Worm (Caenorhabditis elegans) whole organism, L3 larva: ENCODE measurements around the gene sri-48.
A peak's percentile ranks its signal among the peaks of the same experiment; 100 is the strongest.

Experiments used
- R02D3.7 ChIP-seq: fragments of 150-350 bp; optimal IDR thresholded peaks from 2 replicates; lab custom pipeline; 2014; ENCODE audit warnings: missing biosample characterization, missing genetic modification characterization
- ZK546.5 ChIP-seq: sonication (generic microtip); optimal IDR thresholded peaks from 2 replicates; lab custom pipeline; 2017; ENCODE audit warnings: missing biosample characterization, missing genetic modification characterization
- aly-2 ChIP-seq: fragments of 150-350 bp; optimal IDR thresholded peaks from 2 replicates; lab custom pipeline; 2014; ENCODE audit warnings: missing biosample characterization, missing genetic modification characterization
- ceh-16 ChIP-seq: sonication (generic microtip); optimal IDR thresholded peaks from 2 replicates; lab custom pipeline; 2017; ENCODE audit warnings: missing biosample characterization, missing genetic modification characterization
- ceh-9 ChIP-seq: sonication (generic microtip); optimal IDR thresholded peaks from 2 replicates; lab custom pipeline; 2018; ENCODE audit warnings: missing biosample characterization, missing genetic modification characterization
- egl-27 ChIP-seq: sonication (generic microtip); optimal IDR thresholded peaks from 4 replicates; lab custom pipeline; 2017; ENCODE audit warnings: missing biosample characterization, missing genetic modification reagents, missing genetic modification characterization
- elt-2 ChIP-seq: sonication (generic microtip); optimal IDR thresholded peaks from 2 replicates; lab custom pipeline; 2016; ENCODE audit warnings: missing genetic modification reagents, mild to moderate bottlenecking, missing genetic modification characterization, missing compliant biosample characterization
- fkh-10 ChIP-seq: sonication (generic microtip); optimal IDR thresholded peaks from 2 replicates; lab custom pipeline; 2017; ENCODE audit warnings: missing biosample characterization, missing genetic modification reagents, missing genetic modification characterization
- fkh-2 ChIP-seq: fragments of 150-350 bp; optimal IDR thresholded peaks from 2 replicates; lab custom pipeline; 2014; ENCODE audit warnings: missing biosample characterization, missing genetic modification reagents, missing genetic modification characterization
- mdl-1 ChIP-seq: fragments of 150-350 bp; optimal IDR thresholded peaks from 2 replicates; lab custom pipeline; 2014; ENCODE audit warnings: missing biosample characterization, missing genetic modification characterization
- mml-1 ChIP-seq: fragments of 150-350 bp; sonication (generic microtip); optimal IDR thresholded peaks from 3 replicates; lab custom pipeline; 2014; ENCODE audit warnings: missing biosample characterization, missing genetic modification characterization
- nfya-1 ChIP-seq: sonication (generic microtip); optimal IDR thresholded peaks from 2 replicates; lab custom pipeline; 2017; ENCODE audit warnings: missing genetic modification characterization, mild to moderate bottlenecking, missing compliant biosample characterization, antibody characterized with exemption, moderate library complexity; ENCODE audit not compliant: insufficient read depth
- nhr-12 ChIP-seq: fragments of 150-350 bp; optimal IDR thresholded peaks from 2 replicates; lab custom pipeline; 2014; ENCODE audit warnings: missing biosample characterization, missing genetic modification characterization
- nhr-23 ChIP-seq: fragments of 150-350 bp; optimal IDR thresholded peaks from 2 replicates; lab custom pipeline; 2014; ENCODE audit warnings: missing biosample characterization, missing genetic modification reagents, missing genetic modification characterization
- nhr-28 ChIP-seq: fragments of 150-350 bp; optimal IDR thresholded peaks from 2 replicates; lab custom pipeline; 2014; ENCODE audit warnings: missing biosample characterization, missing genetic modification characterization
- nhr-43 ChIP-seq: sonication (generic microtip); optimal IDR thresholded peaks from 2 replicates; lab custom pipeline; 2016; ENCODE audit warnings: mild to moderate bottlenecking, missing genetic modification characterization, missing compliant biosample characterization; ENCODE audit not compliant: poor library complexity, severe bottlenecking
- nhr-67 ChIP-seq: fragments of 150-350 bp; optimal IDR thresholded peaks from 2 replicates; lab custom pipeline; 2014; ENCODE audit warnings: missing biosample characterization, missing genetic modification characterization
- nhr-76 ChIP-seq: fragments of 150-350 bp; sonication (generic microtip); optimal IDR thresholded peaks from 5 replicates; lab custom pipeline; 2014; ENCODE audit warnings: missing biosample characterization, missing genetic modification characterization
- nhr-77 ChIP-seq: fragments of 150-350 bp; optimal IDR thresholded peaks from 2 replicates; lab custom pipeline; 2014; ENCODE audit warnings: missing biosample characterization, missing genetic modification characterization
- pha-4 ChIP-seq: fragments of 150-350 bp; optimal IDR thresholded peaks from 2 replicates; lab custom pipeline; 2014; ENCODE audit warnings: missing biosample characterization, missing genetic modification reagents, missing genetic modification characterization
- pqm-1 ChIP-seq: fragments of 150-350 bp; optimal IDR thresholded peaks from 2 replicates; lab custom pipeline; 2017; ENCODE audit warnings: missing biosample characterization, missing genetic modification characterization, inconsistent platforms
- sea-2 ChIP-seq: fragments of 150-350 bp; sonication (generic microtip); optimal IDR thresholded peaks from 4 replicates; lab custom pipeline; 2014; ENCODE audit warnings: missing biosample characterization, missing genetic modification reagents, missing genetic modification characterization
- skn-1 ChIP-seq: fragments of 150-350 bp; optimal IDR thresholded peaks from 2 replicates; lab custom pipeline; 2014; ENCODE audit warnings: missing biosample characterization, missing genetic modification characterization
- snpc-4 ChIP-seq: fragments of 150-350 bp; optimal IDR thresholded peaks from 2 replicates; lab custom pipeline; 2014; ENCODE audit warnings: missing biosample characterization, missing genetic modification characterization
- tbx-2 ChIP-seq: sonication (generic microtip); optimal IDR thresholded peaks from 2 replicates; lab custom pipeline; 2016; ENCODE audit warnings: mild to moderate bottlenecking, missing genetic modification characterization, missing compliant biosample characterization
- unc-39 ChIP-seq: sonication (generic microtip); optimal IDR thresholded peaks from 4 replicates; lab custom pipeline; 2017; ENCODE audit warnings: missing biosample characterization, missing genetic modification characterization
- ztf-4 ChIP-seq: fragments of 150-350 bp; optimal IDR thresholded peaks from 2 replicates; lab custom pipeline; 2014; ENCODE audit warnings: missing biosample characterization, missing genetic modification characterization

Gene sri-48

ce11 chrII:3234725-3235124 is 33.6 kb upstream of the sri-48 start, which contains the start of gene C17F4.8:
Gene C17F4.8, minus strand, starts transcription at chrII:3234825.
- TF ChIP-seq unc-39 (tag; lab: Kevin White, UChicago), result no peak
- TF ChIP-seq nfya-1 (tag; lab: Kevin White, UChicago), result no peak
- TF ChIP-seq nhr-43 (tag; lab: Kevin White, UChicago), result no peak
- no peak for TF ChIP-seq nhr-76 (tag; lab: Kevin White, UChicago)
- TF ChIP-seq aly-2, result no peak
- no peak for TF ChIP-seq fkh-10 (GFP tag; lab: Kevin White, UChicago)
- TF ChIP-seq ztf-4 (tag; lab: Kevin White, UChicago), result no peak

ce11 chrII:3230422-3230821 is 29.3 kb upstream of the sri-48 start, which contains the start of gene srh-297:
Gene srh-297, minus strand, starts transcription at chrII:3230522.
- TF ChIP-seq nhr-76 (tag; lab: Kevin White, UChicago) (no peak), snpc-4 (tag; lab: Kevin White, UChicago) (no peak), nhr-12 (tag; lab: Kevin White, UChicago) (no peak), ZK546.5 (tag; lab: Kevin White, UChicago) (no peak)

- TF ChIP-seq ztf-4 (tag; lab: Kevin White, UChicago), result no peak
- no peak for TF ChIP-seq elt-2
- TF ChIP-seq egl-27 (tag; lab: Kevin White, UChicago), result no peak
- no peak for TF ChIP-seq mdl-1 (tag; lab: Kevin White, UChicago)
- TF ChIP-seq skn-1 (tag; lab: Kevin White, UChicago), result no peak
Measured at ce11 chrII:3225780-3226179, 24.6 kb upstream of the sri-48 start, which contains the start of gene ZC239.17. Gene ZC239.17, minus strand, starts transcription at chrII:3225880.

- TF ChIP-seq tbx-2, result no peak
- TF ChIP-seq pqm-1 (tag; lab: Kevin White, UChicago), result peak; percentile 55
- TF ChIP-seq pha-4 (tag; lab: Kevin White, UChicago), result peak; percentile 35
- peak; percentile 73 for TF ChIP-seq elt-2
Measured at ce11 chrII:3225200-3225599, 24.1 kb upstream of the sri-48 start, which contains the start of gene ZC239.16. Gene ZC239.16, minus strand, starts transcription at chrII:3225319.

ce11 chrII:3224631-3225030 is 23.5 kb upstream of the sri-48 start, which contains the start of gene ZC239.15:
Gene ZC239.15, minus strand, starts transcription at chrII:3224731.
- TF ChIP-seq elt-2 (peak; percentile 20), nhr-28 (tag; lab: Kevin White, UChicago) (no peak)
- TF ChIP-seq, all 47 proteins: peak for 1

ce11 chrII:3222686-3223085 is 21.5 kb upstream of the sri-48 start, which contains the start of gene ZC239.13:
Gene ZC239.13, minus strand, starts transcription at chrII:3222839.
- peak; percentile 39 for TF ChIP-seq elt-2
- TF ChIP-seq fkh-2 (tag; lab: Kevin White, UChicago), result no peak

- TF ChIP-seq sea-2 (GFP tag; lab: Kevin White, UChicago), result no peak
- TF ChIP-seq nhr-77 (tag; lab: Kevin White, UChicago), result no peak
- no peak for TF ChIP-seq elt-2
- no peak for TF ChIP-seq nhr-67 (tag; lab: Kevin White, UChicago)
- no peak for TF ChIP-seq ceh-16
- TF ChIP-seq R02D3.7 (tag; lab: Kevin White, UChicago), result no peak
- TF ChIP-seq nhr-23 (tag; lab: Kevin White, UChicago), result no peak
- TF ChIP-seq snpc-4 (tag; lab: Kevin White, UChicago), result no peak
- no peak for TF ChIP-seq unc-39 (tag; lab: Kevin White, UChicago)
Measured at ce11 chrII:3221730-3222129, 20.6 kb upstream of the sri-48 start, which contains the start of gene ZC239.14. Gene ZC239.14, minus strand, starts transcription at chrII:3222034.

ce11 chrII:3220723-3221122 is 19.6 kb upstream of the sri-48 start, which contains the start of gene ZC239.22:
Gene ZC239.22, minus strand, starts transcription at chrII:3220823.
- TF ChIP-seq skn-1 (tag; lab: Kevin White, UChicago) (no peak), elt-2 (peak; percentile 15), fkh-2 (tag; lab: Kevin White, UChicago) (no peak), ZK546.5 (tag; lab: Kevin White, UChicago) (no peak), mml-1 (tag; lab: Kevin White, UChicago) (no peak), ceh-9 (tag; lab: Kevin White, UChicago) (no peak)
